Worm (Caenorhabditis elegans) whole organism, midembryonic: ENCODE results near the gene rom-3.

ENCODE experiments used
- cog-1 ChIP-seq: sonication (generic microtip); optimal IDR thresholded peaks from 2 replicates; lab custom pipeline; 2016; ENCODE audit warnings: missing genetic modification characterization, missing compliant biosample characterization
- flt-1 ChIP-seq: fragments of 200-800 bp; sonication (Bioruptor generic); IDR thresholded peaks from 2 replicates; pipeline ENCODE4 v1.3.6; 2022; ENCODE audit warnings: missing genetic modification characterization, missing compliant biosample characterization
- klf-2 ChIP-seq: fragments of 200-800 bp; sonication (Bioruptor generic); conservative IDR thresholded peaks from 2 replicates; pipeline ENCODE4 v1.3.6; 2022; ENCODE audit warnings: missing genetic modification reagents, missing genetic modification characterization, missing compliant biosample characterization
- ref-1 ChIP-seq: fragments of 200-800 bp; sonication (Bioruptor generic); conservative IDR thresholded peaks from 2 replicates; pipeline ENCODE4 v1.3.6; 2022; ENCODE audit warnings: missing genetic modification reagents, missing genetic modification characterization, missing compliant biosample characterization
- ztf-23 ChIP-seq: fragments of 200-800 bp; sonication (Bioruptor generic); IDR thresholded peaks from 2 replicates; pipeline ENCODE4 v1.3.6; 2022; ENCODE audit warnings: missing genetic modification reagents, missing genetic modification characterization, missing compliant biosample characterization

ce11 chrIV:17005734-17006133 lies 35.4 kb upstream of the rom-3 start:
- TF ChIP-seq flt-1 (GFP tag; lab: Robert Waterston, UW) (no peak), klf-2 (GFP tag; lab: Robert Waterston, UW) (no peak), ztf-23 (GFP tag; lab: Robert Waterston, UW) (no peak), cog-1 (tag; lab: Kevin White, UChicago) (no peak), ref-1 (no peak)
